Fruit fly (Drosophila melanogaster): Measurements from ENCODE around the gene SLIRP1.

Gene SLIRP1

DNA sequence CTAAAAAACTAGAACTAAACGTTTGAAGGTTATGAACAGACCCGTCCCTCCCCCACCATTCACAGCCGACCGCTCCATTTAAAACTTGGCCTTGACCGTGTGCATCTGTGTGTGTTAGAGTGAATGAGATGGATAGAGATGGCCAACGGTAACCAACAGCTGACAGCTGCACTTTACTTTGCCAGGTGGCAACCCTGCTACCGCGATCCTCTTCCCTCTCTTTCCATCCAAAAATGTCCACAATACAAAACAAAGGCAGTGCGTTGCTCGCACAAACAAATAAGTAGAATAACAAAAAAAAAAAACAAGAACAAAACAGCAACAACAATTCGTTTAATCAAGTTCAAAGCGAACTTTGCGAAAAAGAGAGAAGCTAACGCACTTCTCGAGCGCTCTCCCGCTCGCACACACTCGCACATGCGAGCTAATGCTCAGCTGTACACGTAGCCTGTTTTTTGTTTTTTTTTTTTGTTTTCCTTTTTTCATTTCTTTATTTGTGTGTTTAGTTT lies 49.4 kb upstream of the SLIRP1 start (continued):
- TF ChIP-seq ken (GFP tag; IDR thresholded peaks at IDR 0.05) (no peak), B-H2 (GFP tag; optimal IDR thresholded peaks at IDR 0.05) (peak; percentile 25), Spps (tag; optimal IDR thresholded peaks at IDR 0.05) (no peak), klu (GFP tag; IDR thresholded peaks at IDR 0.05) (no peak), CG6791 (GFP tag; IDR thresholded peaks at IDR 0.05; ENCODE audit: partially characterized antibody) (no peak), cas (GFP tag; IDR thresholded peaks at IDR 0.05) (no peak), Abd-B (GFP tag; optimal IDR thresholded peaks at IDR 0.05) (no peak), CG8290 (GFP tag; optimal IDR thresholded peaks at IDR 0.05) (no peak), CG8290 (tag; optimal IDR thresholded peaks at IDR 0.05) (peak in 1 of 2 experiments; percentile 56), sens-2 (GFP tag; IDR thresholded peaks at IDR 0.05) (no peak), gro (GFP tag; optimal IDR thresholded peaks at IDR 0.05) (no peak), ase (GFP tag; IDR thresholded peaks at IDR 0.05) (0 out of 3 replicates have a peak, but pooled peaks have one; percentile 21), sob (GFP tag; IDR thresholded peaks at IDR 0.05) (0 out of 2 replicates have a peak, but pooled peaks have one; percentile 29), nom (GFP tag; optimal IDR thresholded peaks at IDR 0.05) (peak; percentile 11), gcm (GFP tag; optimal IDR thresholded peaks at IDR 0.05) (no peak), CG4730 (GFP tag; IDR thresholded peaks at IDR 0.05) (no peak), mirr (GFP tag; optimal IDR thresholded peaks at IDR 0.05) (no peak), twi (tag; optimal IDR thresholded peaks at IDR 0.05) (no peak), pita (GFP tag; optimal IDR thresholded peaks at IDR 0.05) (no peak), croc (GFP tag; conservative IDR thresholded peaks at IDR 0.05) (no peak), CG6254 (GFP tag; optimal IDR thresholded peaks at IDR 0.05) (no peak), amos (GFP tag; IDR thresholded peaks at IDR 0.05; ENCODE audit: partially characterized antibody) (no peak), CG18262 (tag; optimal IDR thresholded peaks at IDR 0.05) (no peak), CG10431 (GFP tag; optimal IDR thresholded peaks at IDR 0.05) (no peak), dysf (GFP tag; IDR thresholded peaks at IDR 0.05) (no peak), CG12299 (tag; optimal IDR thresholded peaks at IDR 0.05) (no peak), CG7987 (GFP tag; optimal IDR thresholded peaks at IDR 0.05) (no peak), CG7556 (GFP tag; optimal IDR thresholded peaks at IDR 0.05) (no peak), CG8281 (tag; optimal IDR thresholded peaks at IDR 0.05) (no peak), Hey (tag; optimal IDR thresholded peaks at IDR 0.05) (no peak), CG4854 (GFP tag; optimal IDR thresholded peaks at IDR 0.05) (no peak), CG30431 (GFP tag; optimal IDR thresholded peaks at IDR 0.05) (no peak), CG8359 (GFP tag; optimal IDR thresholded peaks at IDR 0.05; ENCODE audit: borderline replicate concordance) (no peak), trem (tag; optimal IDR thresholded peaks at IDR 0.05) (peak; percentile 16), bsh (GFP tag; optimal IDR thresholded peaks at IDR 0.05) (peak in 1 of 2 experiments; percentile 30), HmgZ (tag; optimal IDR thresholded peaks at IDR 0.05) (peak; percentile 36), MESR4 (GFP tag; optimal IDR thresholded peaks at IDR 0.05) (no peak), Ptx1 (GFP tag; IDR thresholded peaks at IDR 0.05) (no peak), grau (tag; optimal IDR thresholded peaks at IDR 0.05) (no peak), Opbp (GFP tag; IDR thresholded peaks at IDR 0.05; ENCODE audit: partially characterized antibody) (no peak), GATAe (GFP tag; conservative IDR thresholded peaks at IDR 0.05) (no peak), dmrt11E (tag; optimal IDR thresholded peaks at IDR 0.05) (no peak), CG9876 (GFP tag; optimal IDR thresholded peaks at IDR 0.05) (no peak), CG30403 (GFP tag; optimal IDR thresholded peaks at IDR 0.05) (no peak), CG15514 (GFP tag; optimal IDR thresholded peaks at IDR 0.05) (no peak), Xrp1 (GFP tag; IDR thresholded peaks at IDR 0.05) (no peak), cato (GFP tag; optimal IDR thresholded peaks at IDR 0.05; ENCODE audit: borderline replicate concordance) (no peak), dm (GFP tag; optimal IDR thresholded peaks at IDR 0.05) (no peak), lmd (GFP tag; IDR thresholded peaks at IDR 0.05) (no peak), onecut (GFP tag; IDR thresholded peaks at IDR 0.05) (no peak), CG16779 (GFP tag; IDR thresholded peaks at IDR 0.05) (no peak)

Measured in whole organism, embryonic.